Fruit fly (Drosophila melanogaster) whole organism, wandering third instar larva: ENCODE data around the gene SkpD.

ENCODE experiments used
- Abd-B ChIP-seq: fragments of >200 bp; optimal IDR thresholded peaks from 2 replicates; lab custom pipeline; 2017; ENCODE audit warnings: missing biosample characterization, missing genetic modification characterization
- CG32264 ChIP-seq: fragments of 200-800 bp; sonication (Bioruptor generic); optimal IDR thresholded peaks from 2 replicates; lab custom pipeline; 2016; ENCODE audit warnings: missing biosample characterization, missing genetic modification characterization
- CG9705 ChIP-seq: fragments of 200-800 bp; sonication (Bioruptor generic); optimal IDR thresholded peaks from 2 replicates; lab custom pipeline; 2018; ENCODE audit warnings: missing biosample characterization, mild to moderate bottlenecking, missing genetic modification characterization
- CrebA ChIP-seq: fragments of 200-800 bp; sonication (Bioruptor generic); optimal IDR thresholded peaks from 2 replicates; lab custom pipeline; 2016; ENCODE audit warnings: missing biosample characterization, mild to moderate bottlenecking, missing genetic modification characterization, borderline replicate concordance
- Dfd ChIP-seq: fragments of >200 bp; optimal IDR thresholded peaks from 2 replicates; lab custom pipeline; 2017; ENCODE audit warnings: missing biosample characterization, missing genetic modification characterization
- Dif ChIP-seq: fragments of 200-275, 200-300 bp; sonication (Bioruptor generic); optimal IDR thresholded peaks from 2 replicates; lab custom pipeline; 2018; ENCODE audit warnings: missing biosample characterization, missing genetic modification characterization; ENCODE audit not compliant: partially characterized antibody
- GATAd ChIP-seq: sonication (Bioruptor generic); optimal IDR thresholded peaks from 2 replicates; lab custom pipeline; 2016; ENCODE audit warnings: missing biosample characterization, missing genetic modification characterization
- HLH106 ChIP-seq: fragments of 200-800 bp; optimal IDR thresholded peaks from 3 replicates; lab custom pipeline; 2019; ENCODE audit warnings: missing biosample characterization, mild to moderate bottlenecking, missing genetic modification characterization, moderate library complexity
- Hnf4 ChIP-seq: fragments of 200-800 bp; sonication (Bioruptor generic); optimal IDR thresholded peaks from 2 replicates; lab custom pipeline; 2016; ENCODE audit warnings: missing biosample characterization, mild to moderate bottlenecking, missing genetic modification characterization
- Hr78 ChIP-seq: fragments of >200 bp; optimal IDR thresholded peaks from 2 replicates; lab custom pipeline; 2017; ENCODE audit warnings: missing biosample characterization, missing genetic modification characterization
- Hr83 ChIP-seq: fragments of 200-300 bp; sonication (Bioruptor generic); optimal IDR thresholded peaks from 2 replicates; lab custom pipeline; 2016; ENCODE audit warnings: missing biosample characterization, mild to moderate bottlenecking, missing genetic modification characterization, moderate library complexity; ENCODE audit not compliant: poor library complexity, severe bottlenecking
- Jra ChIP-seq: sonication (Bioruptor generic); optimal IDR thresholded peaks from 2 replicates; lab custom pipeline; 2016; ENCODE audit warnings: missing biosample characterization, missing genetic modification characterization
- Mio ChIP-seq: sonication (Bioruptor generic); optimal IDR thresholded peaks from 2 replicates; lab custom pipeline; 2016; ENCODE audit warnings: missing biosample characterization, missing genetic modification characterization
- Myc ChIP-seq: fragments of >200 bp; optimal IDR thresholded peaks from 2 replicates; lab custom pipeline; 2017
- N ChIP-seq: fragments of >200 bp; optimal IDR thresholded peaks from 2 replicates; lab custom pipeline; 2018; ENCODE audit warnings: missing biosample characterization, missing external identifiers, missing genetic modification characterization
- OdsH ChIP-seq: fragments of 200-800 bp; sonication (Bioruptor generic); optimal IDR thresholded peaks from 2 replicates; lab custom pipeline; 2016; ENCODE audit warnings: missing biosample characterization, mild to moderate bottlenecking, missing genetic modification characterization
- Rel ChIP-seq, 2 experiments: fragments of 200-800 bp; sonication (Bioruptor generic) in 1 of 2; optimal IDR thresholded peaks; 2 replicates in 1 of 2; 3 replicates in 1 of 2; lab custom pipeline; 2016 to 2019; ENCODE audit warnings: mild to moderate bottlenecking in 2 of 2, missing biosample characterization in 2 of 2, missing genetic modification characterization in 2 of 2, moderate library complexity in 1 of 2
- Sp1 ChIP-seq: fragments of 200-800 bp; sonication (Bioruptor generic); optimal IDR thresholded peaks from 3 replicates; lab custom pipeline; 2019; ENCODE audit warnings: missing biosample characterization, mild to moderate bottlenecking, missing genetic modification characterization, moderate library complexity
- Vsx2 ChIP-seq: fragments of 200-300, 225-300 bp; sonication (Bioruptor generic); optimal IDR thresholded peaks from 2 replicates; lab custom pipeline; 2018; ENCODE audit warnings: missing biosample characterization, missing genetic modification characterization; ENCODE audit not compliant: partially characterized antibody
- br ChIP-seq: fragments of 200-800 bp; sonication (Bioruptor generic); optimal IDR thresholded peaks from 2 replicates; lab custom pipeline; 2016; ENCODE audit warnings: missing biosample characterization, missing genetic modification characterization
- brk ChIP-seq: fragments of 200-800 bp; sonication (Bioruptor generic); optimal IDR thresholded peaks from 2 replicates; lab custom pipeline; 2016; ENCODE audit warnings: missing biosample characterization, mild to moderate bottlenecking, missing genetic modification characterization
- dl ChIP-seq, 2 experiments: fragments of 175-275, 200-275 bp in 1 of 2; fragments of 200-275 bp in 1 of 2; sonication (Bioruptor generic); optimal IDR thresholded peaks; lab custom pipeline; 2018; ENCODE audit warnings: mild to moderate bottlenecking in 2 of 2, missing biosample characterization in 2 of 2, missing genetic modification characterization in 2 of 2, moderate library complexity in 2 of 2; ENCODE audit not compliant: partially characterized antibody in 2 of 2, insufficient read depth in 1 of 2
- dmrt93B ChIP-seq: fragments of 200-800 bp; sonication (Bioruptor generic); optimal IDR thresholded peaks from 2 replicates; lab custom pipeline; 2018; ENCODE audit warnings: missing biosample characterization, mild to moderate bottlenecking, missing genetic modification characterization
- dsf ChIP-seq: sonication (Bioruptor generic); optimal IDR thresholded peaks from 2 replicates; lab custom pipeline; 2016; ENCODE audit warnings: missing biosample characterization, missing genetic modification characterization, borderline replicate concordance
- ey ChIP-seq: fragments of 200-800 bp; sonication (Bioruptor generic); optimal IDR thresholded peaks from 2 replicates; lab custom pipeline; 2016; ENCODE audit warnings: missing biosample characterization, missing genetic modification characterization
- foxo ChIP-seq, 2 experiments: fragments of 200-800 bp; sonication (Bioruptor generic); optimal IDR thresholded peaks; 2 replicates in 1 of 2; 3 replicates in 1 of 2; lab custom pipeline; 2016 to 2017; ENCODE audit warnings: missing biosample characterization in 2 of 2, missing genetic modification characterization in 2 of 2
- fru ChIP-seq: fragments of 200-800 bp; sonication (Bioruptor generic); optimal IDR thresholded peaks from 3 replicates; lab custom pipeline; 2016; ENCODE audit warnings: missing biosample characterization, mild to moderate bottlenecking, missing genetic modification characterization
- h ChIP-seq: fragments of 200-800 bp; sonication (Bioruptor generic); optimal IDR thresholded peaks from 3 replicates; lab custom pipeline; 2016; ENCODE audit warnings: missing biosample characterization, mild to moderate bottlenecking, missing genetic modification characterization
- jim ChIP-seq: fragments of 175-275, 200-325 bp; sonication (Bioruptor generic); optimal IDR thresholded peaks from 2 replicates; lab custom pipeline; 2016; ENCODE audit warnings: missing biosample characterization, mild to moderate bottlenecking, missing genetic modification characterization
- lola ChIP-seq: fragments of >200 bp; optimal IDR thresholded peaks from 2 replicates; lab custom pipeline; 2017; ENCODE audit warnings: missing biosample characterization, missing genetic modification characterization
- pan ChIP-seq: fragments of >200 bp; optimal IDR thresholded peaks from 2 replicates; lab custom pipeline; 2017
- psq ChIP-seq: fragments of 200-800 bp; sonication (Bioruptor generic); optimal IDR thresholded peaks from 3 replicates; lab custom pipeline; 2017; ENCODE audit warnings: missing biosample characterization, mild to moderate bottlenecking, missing genetic modification characterization, moderate library complexity
- rgr ChIP-seq: fragments of 200-800 bp; sonication (Bioruptor generic); optimal IDR thresholded peaks from 3 replicates; lab custom pipeline; 2016; ENCODE audit warnings: missing biosample characterization, mild to moderate bottlenecking, missing genetic modification characterization
- sage ChIP-seq: fragments of 200-800 bp; sonication (Bioruptor generic); optimal IDR thresholded peaks from 2 replicates; lab custom pipeline; 2016; ENCODE audit warnings: missing biosample characterization, mild to moderate bottlenecking, missing genetic modification characterization
- sv ChIP-seq: fragments of 200-800 bp; sonication (Bioruptor generic); optimal IDR thresholded peaks from 3 replicates; lab custom pipeline; 2016; ENCODE audit warnings: missing biosample characterization, missing genetic modification characterization
- tai ChIP-seq: sonication (Bioruptor generic); optimal IDR thresholded peaks from 2 replicates; lab custom pipeline; 2016; ENCODE audit warnings: missing biosample characterization, missing genetic modification characterization
- usp ChIP-seq: fragments of >200 bp; optimal IDR thresholded peaks from 2 replicates; lab custom pipeline; 2017; ENCODE audit warnings: missing biosample characterization, missing genetic modification characterization
- woc ChIP-seq: sonication (Bioruptor generic); optimal IDR thresholded peaks from 2 replicates; lab custom pipeline; 2016; ENCODE audit warnings: missing biosample characterization, mild to moderate bottlenecking, missing genetic modification characterization

Gene SkpD

DNA sequence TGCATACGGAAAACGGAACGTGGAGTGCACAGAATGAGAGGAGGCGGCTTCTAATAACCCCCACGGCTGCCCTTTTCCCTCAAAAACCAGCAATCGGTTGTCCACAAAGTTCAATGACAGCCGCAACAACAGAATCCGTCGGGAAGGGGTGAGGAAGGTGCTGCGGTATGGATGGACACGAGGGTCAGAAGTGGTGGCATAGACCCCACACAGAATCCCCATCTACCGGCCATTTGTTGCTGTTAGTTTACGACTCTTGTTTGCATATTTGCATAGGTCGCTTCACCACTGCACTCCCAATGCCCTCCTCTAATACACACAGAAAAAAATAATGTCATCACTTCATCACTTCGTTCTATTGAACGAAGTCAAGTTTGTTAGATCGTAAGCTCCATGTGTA is 26.5 kb downstream of the SkpD start:
- TF ChIP-seq pan (no peak), N (GFP tag; lab: Kevin White, UChicago) (no peak), foxo (GFP tag; optimal IDR thresholded peaks at IDR 0.05; lab: Kevin White, UChicago) (no peak), lola (GFP tag; lab: Kevin White, UChicago) (no peak), fru (GFP tag; lab: Kevin White, UChicago) (no peak), Mio (no peak), tai (no peak), usp (no peak), dsf (GFP tag; lab: Kevin White, UChicago) (no peak), sage (GFP tag; lab: Kevin White, UChicago) (no peak), Hnf4 (GFP tag; lab: Kevin White, UChicago) (no peak)

DNA sequence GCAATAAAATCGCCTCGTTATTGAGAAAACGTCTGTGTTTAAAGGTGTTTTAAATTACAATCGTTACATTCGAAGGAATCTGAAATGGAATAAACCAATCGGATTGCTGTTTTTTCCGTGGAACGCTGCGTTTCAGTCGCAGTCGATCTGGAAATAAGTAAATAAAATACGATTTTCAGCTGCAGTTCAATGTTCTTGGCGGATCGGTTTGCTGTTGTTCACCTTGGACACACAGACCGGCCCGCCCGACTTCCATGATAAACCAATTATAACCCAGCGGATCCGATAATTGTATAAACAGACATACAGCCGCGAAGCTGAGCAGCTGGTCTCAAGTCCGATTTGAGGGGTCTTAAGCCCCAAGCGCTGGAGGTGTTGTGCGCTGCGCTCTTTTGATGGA is 27.8 kb downstream of the SkpD start:
- no peak for TF ChIP-seq rgr (GFP tag; lab: Kevin White, UChicago)
- no peak for TF ChIP-seq br (GFP tag; lab: Kevin White, UChicago)
- TF ChIP-seq Rel (GFP tag; optimal IDR thresholded peaks at IDR 0.05; lab: Kevin White, UChicago): no peak
- TF ChIP-seq Rel (tag; optimal IDR thresholded peaks at IDR 0.05; lab: Kevin White, UChicago): no peak
- TF ChIP-seq Myc: no peak
- no peak for TF ChIP-seq Hr83 (GFP tag; lab: Kevin White, UChicago)
- no peak for TF ChIP-seq Mio
- TF ChIP-seq h (GFP tag; lab: Kevin White, UChicago): no peak
- no peak for TF ChIP-seq Hr78

DNA sequence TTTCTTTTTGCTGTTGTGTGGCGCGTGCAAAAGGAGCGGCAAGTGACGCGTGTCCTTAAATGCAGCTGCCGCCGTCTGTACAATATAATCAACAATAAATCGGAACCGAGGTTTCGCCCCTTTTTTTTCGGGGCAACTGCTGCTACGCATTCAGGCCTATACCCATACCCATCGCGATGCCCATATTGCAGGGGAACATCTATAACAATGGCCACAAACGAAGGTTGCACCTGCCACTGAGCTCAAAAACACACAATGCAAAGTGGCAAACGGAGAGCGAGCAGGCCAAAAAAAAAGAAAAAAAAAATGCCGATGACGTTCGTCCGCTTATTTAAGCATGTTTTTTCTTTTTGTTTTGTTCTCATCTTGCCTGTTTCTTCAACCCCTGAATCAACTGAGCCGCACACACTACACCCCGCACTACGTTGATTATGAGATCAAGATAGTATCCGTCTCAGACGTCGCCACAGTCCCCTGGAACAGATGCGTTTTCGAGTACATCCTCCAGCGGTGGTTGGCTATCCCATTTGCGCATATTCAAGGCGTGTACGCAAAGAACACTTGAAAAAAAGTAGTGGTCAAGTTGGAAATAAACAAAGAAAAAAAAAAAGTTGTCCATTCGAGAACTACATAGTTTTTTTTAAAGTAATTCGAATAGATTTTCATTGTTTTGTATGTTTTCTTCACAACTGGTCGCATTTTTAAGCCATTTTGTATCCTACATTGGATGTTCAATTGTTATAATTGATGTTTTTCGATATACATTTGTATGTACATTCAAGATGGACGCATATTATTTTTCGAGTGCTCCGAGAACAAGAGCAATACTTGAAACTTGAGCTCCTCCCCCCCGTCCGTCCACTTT is 30.1 kb downstream of the SkpD start:
- TF ChIP-seq sage (GFP tag; lab: Kevin White, UChicago) (no peak), dmrt93B (GFP tag; lab: Kevin White, UChicago) (no peak), Rel (GFP tag; optimal IDR thresholded peaks at IDR 0.05; lab: Kevin White, UChicago) (no peak), Rel (tag; optimal IDR thresholded peaks at IDR 0.05; lab: Kevin White, UChicago) (peak; percentile 60), Abd-B (GFP tag; lab: Kevin White, UChicago) (no peak), br (GFP tag; lab: Kevin White, UChicago) (peak; percentile 33), woc (GFP tag; lab: Kevin White, UChicago) (peak; percentile 47), psq (peak; percentile 52), CG32264 (GFP tag; lab: Kevin White, UChicago) (no peak), rgr (GFP tag; lab: Kevin White, UChicago) (peak; percentile 9), fru (GFP tag; lab: Kevin White, UChicago) (peak; percentile 69), Jra (no peak), jim (GFP tag; lab: Kevin White, UChicago) (no peak), OdsH (peak; percentile 42), CrebA (GFP tag; lab: Kevin White, UChicago) (no peak), dsf (GFP tag; lab: Kevin White, UChicago) (no peak), brk (GFP tag; lab: Kevin White, UChicago) (no peak), N (GFP tag; lab: Kevin White, UChicago) (no peak), foxo (GFP tag; optimal IDR thresholded peaks at IDR 0.05; lab: Kevin White, UChicago) (peak in 1 of 2 experiments; percentile 52), dl (GFP tag; optimal IDR thresholded peaks at IDR 0.05; lab: Kevin White, UChicago; ENCODE audit: insufficient read depth in 1 of 2, partially characterized antibody in 2 of 2) (no peak), HLH106 (peak; percentile 48), ey (GFP tag; lab: Kevin White, UChicago) (peak; percentile 24), GATAd (GFP tag; lab: Kevin White, UChicago) (no peak), usp (no peak), CG9705 (GFP tag; lab: Kevin White, UChicago) (no peak), Dfd (GFP tag; lab: Kevin White, UChicago) (no peak), Myc (no peak), pan (no peak), tai (no peak), Hnf4 (GFP tag; lab: Kevin White, UChicago) (peak; percentile 9), Mio (no peak), h (GFP tag; lab: Kevin White, UChicago) (peak; percentile 19), Hr83 (GFP tag; lab: Kevin White, UChicago) (no peak), Vsx2 (GFP tag; lab: Kevin White, UChicago) (no peak), Dif (GFP tag; lab: Kevin White, UChicago) (no peak), lola (GFP tag; lab: Kevin White, UChicago) (no peak), sv (GFP tag; lab: Kevin White, UChicago) (no peak), Hr78 (no peak), Sp1 (GFP tag; lab: Kevin White, UChicago) (peak; percentile 41)
